Worm (Caenorhabditis elegans) whole organism, mixed stage, embryonic: ENCODE data around the gene ZC412.3.

ENCODE experiments used
- M03D4.4 ChIP-seq: sonication (generic microtip); optimal IDR thresholded peaks from 2 replicates; lab custom pipeline; 2017; ENCODE audit warnings: mild to moderate bottlenecking, missing genetic modification characterization, missing compliant biosample characterization
- bed-3 ChIP-seq: fragments of 200-800 bp; sonication (Bioruptor generic); optimal IDR thresholded peaks from 3 replicates; lab custom pipeline; 2018; ENCODE audit warnings: mild to moderate bottlenecking, missing genetic modification characterization, moderate library complexity, missing compliant biosample characterization
- blmp-1 ChIP-seq: fragments of 150-350 bp; optimal IDR thresholded peaks from 2 replicates; lab custom pipeline; 2014; ENCODE audit warnings: missing biosample characterization, missing genetic modification characterization
- ceh-39 ChIP-seq: fragments of 150-350 bp; optimal IDR thresholded peaks from 2 replicates; lab custom pipeline; 2014; ENCODE audit warnings: missing biosample characterization, missing genetic modification characterization
- ceh-43 ChIP-seq: fragments of 200-800 bp; sonication (Bioruptor generic); optimal IDR thresholded peaks from 2 replicates; lab custom pipeline; 2018; ENCODE audit warnings: mild to moderate bottlenecking, missing genetic modification characterization, moderate library complexity, missing compliant biosample characterization
- ceh-83 ChIP-seq: fragments of 200-800 bp; sonication (Bioruptor generic); optimal IDR thresholded peaks from 2 replicates; lab custom pipeline; 2018; ENCODE audit warnings: mild to moderate bottlenecking, missing genetic modification characterization, missing compliant biosample characterization
- ces-1 ChIP-seq: fragments of 150-350 bp; optimal IDR thresholded peaks from 2 replicates; lab custom pipeline; 2014; ENCODE audit warnings: missing biosample characterization, missing genetic modification reagents, missing genetic modification characterization
- cnd-1 ChIP-seq: fragments of 200-800 bp; sonication (Bioruptor generic); optimal IDR thresholded peaks from 2 replicates; lab custom pipeline; 2018; ENCODE audit warnings: mild to moderate bottlenecking, missing genetic modification characterization, missing compliant biosample characterization
- drap-1 ChIP-seq: fragments of 200-800 bp; sonication (Bioruptor generic); optimal IDR thresholded peaks from 3 replicates; lab custom pipeline; 2018; ENCODE audit warnings: mild to moderate bottlenecking, missing genetic modification characterization, missing compliant biosample characterization
- elt-1 ChIP-seq: sonication (generic microtip); optimal IDR thresholded peaks from 2 replicates; lab custom pipeline; 2017; ENCODE audit warnings: missing genetic modification characterization, mild to moderate bottlenecking, missing compliant biosample characterization, antibody characterized with exemption, moderate library complexity, borderline replicate concordance; ENCODE audit not compliant: insufficient read depth
- elt-3 ChIP-seq: fragments of 150-350 bp; optimal IDR thresholded peaks from 2 replicates; lab custom pipeline; 2014; ENCODE audit warnings: missing biosample characterization, missing genetic modification characterization
- ham-2 ChIP-seq: fragments of 200-800 bp; sonication (Bioruptor generic); optimal IDR thresholded peaks from 2 replicates; lab custom pipeline; 2018; ENCODE audit warnings: mild to moderate bottlenecking, missing genetic modification characterization, missing compliant biosample characterization
- hlh-1 ChIP-seq: fragments of 150-350 bp; optimal IDR thresholded peaks from 2 replicates; lab custom pipeline; 2014; ENCODE audit warnings: missing biosample characterization, missing genetic modification reagents, missing genetic modification characterization
- lin-13 ChIP-seq: fragments of 150-350 bp; optimal IDR thresholded peaks from 2 replicates; lab custom pipeline; 2014; ENCODE audit warnings: missing biosample characterization, missing genetic modification characterization
- lin-32 ChIP-seq: fragments of 200-800 bp; sonication (Bioruptor generic); optimal IDR thresholded peaks from 2 replicates; lab custom pipeline; 2018; ENCODE audit warnings: mild to moderate bottlenecking, missing genetic modification characterization, missing compliant biosample characterization
- lsy-2 ChIP-seq: fragments of 150-350 bp; optimal IDR thresholded peaks from 2 replicates; lab custom pipeline; 2014; ENCODE audit warnings: missing biosample characterization, missing genetic modification characterization
- mab-5 ChIP-seq: fragments of 150-350 bp; optimal IDR thresholded peaks from 2 replicates; lab custom pipeline; 2014; ENCODE audit warnings: missing biosample characterization, missing genetic modification characterization
- mep-1 ChIP-seq: fragments of 150-350 bp; optimal IDR thresholded peaks from 2 replicates; lab custom pipeline; 2017; ENCODE audit warnings: missing biosample characterization, missing genetic modification reagents, missing genetic modification characterization, inconsistent platforms
- mls-2 ChIP-seq: sonication (generic microtip); optimal IDR thresholded peaks from 2 replicates; lab custom pipeline; 2016; ENCODE audit warnings: mild to moderate bottlenecking, missing genetic modification characterization, moderate library complexity, missing compliant biosample characterization
- nhr-12 ChIP-seq: fragments of 150-350 bp; optimal IDR thresholded peaks from 2 replicates; lab custom pipeline; 2014; ENCODE audit warnings: missing biosample characterization, missing genetic modification characterization
- nhr-2 ChIP-seq: fragments of 150-350 bp; optimal IDR thresholded peaks from 2 replicates; lab custom pipeline; 2014; ENCODE audit warnings: missing biosample characterization, missing genetic modification characterization
- nhr-28 ChIP-seq: fragments of 150-350 bp; optimal IDR thresholded peaks from 2 replicates; lab custom pipeline; 2014; ENCODE audit warnings: missing biosample characterization, missing genetic modification characterization
- nhr-76 ChIP-seq: sonication (generic microtip); optimal IDR thresholded peaks from 2 replicates; lab custom pipeline; 2017; ENCODE audit warnings: missing biosample characterization, missing genetic modification characterization
- snpc-4 ChIP-seq: fragments of 150-350 bp; optimal IDR thresholded peaks from 2 replicates; lab custom pipeline; 2014; ENCODE audit warnings: missing biosample characterization, missing genetic modification characterization
- sptf-1 ChIP-seq: sonication (generic microtip); optimal IDR thresholded peaks from 2 replicates; lab custom pipeline; 2017; ENCODE audit warnings: mild to moderate bottlenecking, missing genetic modification characterization, moderate library complexity, missing compliant biosample characterization
- unc-120 ChIP-seq: sonication (generic microtip); optimal IDR thresholded peaks from 2 replicates; lab custom pipeline; 2017; ENCODE audit warnings: missing genetic modification characterization, missing compliant biosample characterization; ENCODE audit not compliant: poor library complexity, severe bottlenecking
- unc-39 ChIP-seq: fragments of 150-350 bp; optimal IDR thresholded peaks from 2 replicates; lab custom pipeline; 2014; ENCODE audit warnings: missing biosample characterization, missing genetic modification characterization
- unc-62 ChIP-seq: fragments of 150-350 bp; optimal IDR thresholded peaks from 2 replicates; lab custom pipeline; 2014; ENCODE audit warnings: missing biosample characterization, missing genetic modification reagents, missing genetic modification characterization
- zip-8 ChIP-seq: fragments of 150-350 bp; optimal IDR thresholded peaks from 2 replicates; lab custom pipeline; 2014; ENCODE audit warnings: missing biosample characterization, missing genetic modification characterization
- ztf-11 ChIP-seq: fragments of 150-350 bp; optimal IDR thresholded peaks from 2 replicates; lab custom pipeline; 2014; ENCODE audit warnings: missing biosample characterization, missing genetic modification characterization

The ZC412.3 gene

DNA sequence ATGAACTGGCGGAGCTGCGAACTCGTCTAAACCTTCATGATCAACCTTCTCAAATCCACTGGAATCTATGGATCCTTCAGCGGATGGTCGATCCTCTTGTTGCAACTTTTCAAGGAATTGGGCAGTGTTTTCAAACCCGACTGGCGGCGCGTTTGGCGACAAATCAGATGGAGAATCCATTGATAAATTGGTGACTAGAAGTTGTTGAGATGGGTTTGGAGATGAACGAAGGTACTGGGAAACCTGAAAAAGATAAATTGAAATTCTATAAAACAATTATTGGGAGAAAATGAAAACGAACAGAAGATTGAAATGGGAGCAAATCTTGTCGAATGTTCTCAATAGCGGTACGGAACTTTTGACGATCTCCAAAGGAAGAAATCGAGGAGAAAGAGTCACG, 33.2 kb downstream of the ZC412.3 start:
- no peak for TF ChIP-seq mab-5
- TF ChIP-seq zip-8 (tag; lab: Kevin White, UChicago): no peak
- no peak for TF ChIP-seq ceh-83
- TF ChIP-seq M03D4.4: no peak
- TF ChIP-seq elt-1 (tag; lab: Kevin White, UChicago): no peak
- TF ChIP-seq lin-32 (GFP tag; lab: Kevin White, UChicago): no peak
- TF ChIP-seq bed-3 (GFP tag; lab: Kevin White, UChicago): no peak
- no peak for TF ChIP-seq nhr-76 (tag; lab: Kevin White, UChicago)
- no peak for TF ChIP-seq sptf-1 (tag; lab: Kevin White, UChicago)
- TF ChIP-seq nhr-2 (tag; lab: Kevin White, UChicago): no peak
- no peak for TF ChIP-seq drap-1
- no peak for TF ChIP-seq ceh-43 (GFP tag; lab: Kevin White, UChicago)
- TF ChIP-seq lsy-2: no peak
- no peak for TF ChIP-seq blmp-1 (tag; lab: Kevin White, UChicago)
- no peak for TF ChIP-seq mep-1 (tag; lab: Kevin White, UChicago)
- no peak for TF ChIP-seq mls-2 (tag; lab: Kevin White, UChicago)
- TF ChIP-seq unc-39 (tag; lab: Kevin White, UChicago): no peak
- no peak for TF ChIP-seq hlh-1 (tag; lab: Kevin White, UChicago)
- TF ChIP-seq ceh-39 (tag; lab: Kevin White, UChicago): no peak

ce11 chrV:14835075-14835991, 36.0 kb downstream of the ZC412.3 start:
- TF ChIP-seq mep-1 (tag; lab: Kevin White, UChicago) (no peak), ces-1 (GFP tag; lab: Kevin White, UChicago) (peak; percentile 39)

DNA sequence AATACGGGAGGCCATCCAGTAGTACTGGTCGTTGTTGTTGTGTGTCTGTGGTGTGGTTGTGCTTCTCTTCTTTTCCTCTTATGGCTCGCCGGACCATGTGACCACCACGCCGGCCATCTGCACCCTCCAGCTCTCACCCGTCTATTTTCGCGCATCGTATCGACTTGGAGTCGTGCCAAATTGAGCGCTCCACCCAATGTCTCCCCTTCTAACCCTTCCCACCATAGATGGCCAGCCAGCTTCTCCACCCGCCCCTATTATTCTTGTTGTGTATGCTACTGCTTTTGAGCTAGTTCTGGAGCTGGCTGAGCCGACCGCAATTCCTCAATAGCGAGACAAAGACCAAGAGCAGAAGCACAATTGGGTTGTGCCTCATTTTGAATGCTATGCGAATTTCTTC, 38.1 kb downstream of the ZC412.3 start:
- TF ChIP-seq nhr-28 (tag; lab: Kevin White, UChicago) (no peak), drap-1 (peak; percentile 40), ces-1 (GFP tag; lab: Kevin White, UChicago) (peak; percentile 60), unc-39 (tag; lab: Kevin White, UChicago) (no peak), blmp-1 (tag; lab: Kevin White, UChicago) (no peak), cnd-1 (tag; lab: Kevin White, UChicago) (peak; percentile 62), unc-62 (GFP tag; lab: Kevin White, UChicago) (no peak), mab-5 (no peak), sptf-1 (tag; lab: Kevin White, UChicago) (peak; percentile 8), lin-13 (tag; lab: Kevin White, UChicago) (no peak), mls-2 (tag; lab: Kevin White, UChicago) (peak; percentile 1), M03D4.4 (no peak), lsy-2 (no peak), mep-1 (tag; lab: Kevin White, UChicago) (peak; percentile 23), nhr-76 (tag; lab: Kevin White, UChicago) (no peak), unc-120 (tag; lab: Kevin White, UChicago) (peak; percentile 6), elt-3 (tag; lab: Kevin White, UChicago) (no peak), lin-32 (GFP tag; lab: Kevin White, UChicago) (peak; percentile 52), zip-8 (tag; lab: Kevin White, UChicago) (no peak), ztf-11 (tag; lab: Kevin White, UChicago) (peak; percentile 17), hlh-1 (tag; lab: Kevin White, UChicago) (no peak), nhr-2 (tag; lab: Kevin White, UChicago) (no peak), snpc-4 (tag; lab: Kevin White, UChicago) (no peak)

- TF ChIP-seq zip-8 (tag; lab: Kevin White, UChicago): no peak
- TF ChIP-seq ham-2 (GFP tag; lab: Kevin White, UChicago): no peak
- no peak for TF ChIP-seq unc-120 (tag; lab: Kevin White, UChicago)
- no peak for TF ChIP-seq mep-1 (tag; lab: Kevin White, UChicago)
- TF ChIP-seq lin-32 (GFP tag; lab: Kevin White, UChicago): no peak
- no peak for TF ChIP-seq nhr-76 (tag; lab: Kevin White, UChicago)
- TF ChIP-seq nhr-12 (tag; lab: Kevin White, UChicago): no peak
Observed at ce11 chrV:14832789-14833187, 38.6 kb downstream of the ZC412.3 start.
